Fruit fly (Drosophila melanogaster): ENCODE results near the gene MnM.

The MnM gene

dm6 chr3L:3148125-3149059 lies 30.0 kb downstream of the MnM start, which contains the start of the genes Usp5 and BtbVII (continued):
- TF ChIP-seq crol (GFP tag; IDR thresholded peaks at IDR 0.05), result no peak
- TF ChIP-seq Kr (GFP tag; optimal IDR thresholded peaks at IDR 0.05), result no peak
- peak; percentile 68 for TF ChIP-seq CG3847 (GFP tag; IDR thresholded peaks at IDR 0.05)
- peak; percentile 91 for TF ChIP-seq bbx (GFP tag; IDR thresholded peaks at IDR 0.05; ENCODE audit: partially characterized antibody)
- TF ChIP-seq Blimp-1 (GFP tag; optimal IDR thresholded peaks at IDR 0.05), result no peak
- TF ChIP-seq ERR (GFP tag; optimal IDR thresholded peaks at IDR 0.05), result peak; percentile 6
- no peak for TF ChIP-seq pros (GFP tag; optimal IDR thresholded peaks at IDR 0.05)
- peak; percentile 67 for TF ChIP-seq ems (GFP tag; optimal IDR thresholded peaks at IDR 0.05)
- peak; percentile 59 for TF ChIP-seq NC2β (GFP tag; optimal IDR thresholded peaks at IDR 0.05)
- TF ChIP-seq trh (GFP tag; optimal IDR thresholded peaks at IDR 0.05), result no peak
- no peak for TF ChIP-seq NC2α (GFP tag; optimal IDR thresholded peaks at IDR 0.05)
- TF ChIP-seq CG3065 (GFP tag; optimal IDR thresholded peaks at IDR 0.05), result peak; percentile 61
- no peak for TF ChIP-seq CG15073 (GFP tag; optimal IDR thresholded peaks at IDR 0.05)
- peak; percentile 18 for TF ChIP-seq sd (tag; optimal IDR thresholded peaks at IDR 0.05)
- TF ChIP-seq CG10654 (GFP tag; optimal IDR thresholded peaks at IDR 0.05), result peak; percentile 39
- peak; percentile 38 for TF ChIP-seq CG31365 (tag; optimal IDR thresholded peaks at IDR 0.05)
- TF ChIP-seq HmgZ (tag; optimal IDR thresholded peaks at IDR 0.05), result peak; percentile 69
- peak; percentile 33; the same call in 1 of the 3 replicates for TF ChIP-seq Optix (GFP tag; IDR thresholded peaks at IDR 0.05)
- no peak for TF ChIP-seq wor (GFP tag; IDR thresholded peaks at IDR 0.05)
- TF ChIP-seq btn (GFP tag; optimal IDR thresholded peaks at IDR 0.05), result peak; percentile 18
- peak; percentile 36; the same call in 1 of the 2 replicates for TF ChIP-seq chm (GFP tag; IDR thresholded peaks at IDR 0.05)
- TF ChIP-seq NK7.1 (GFP tag; optimal IDR thresholded peaks at IDR 0.05), result peak; percentile 32
- TF ChIP-seq nmo (GFP tag; optimal IDR thresholded peaks at IDR 0.05), result peak; percentile 61
- TF ChIP-seq CG7556 (GFP tag; optimal IDR thresholded peaks at IDR 0.05), result no peak
- TF ChIP-seq da (GFP tag; optimal IDR thresholded peaks at IDR 0.05), result peak; percentile 17
- peak; percentile 7 for TF ChIP-seq CG1529 (GFP tag; optimal IDR thresholded peaks at IDR 0.05)
- TF ChIP-seq B-H1 (GFP tag; IDR thresholded peaks at IDR 0.05), result peak; percentile 40; the same call in 1 of the 3 replicates
- peak; percentile 99 for TF ChIP-seq Doc3 (GFP tag; IDR thresholded peaks at IDR 0.05; ENCODE audit: partially characterized antibody)
- TF ChIP-seq CG3726 (GFP tag; IDR thresholded peaks at IDR 0.05), result no peak
- TF ChIP-seq CG8359 (GFP tag; optimal IDR thresholded peaks at IDR 0.05; ENCODE audit: borderline replicate concordance), result no peak
- TF ChIP-seq Sin3A (optimal IDR thresholded peaks at IDR 0.05), result peak; percentile 90
- TF ChIP-seq ara (GFP tag; IDR thresholded peaks at IDR 0.05), result peak; percentile 12; the same call in 1 of the 2 replicates
- TF ChIP-seq CG1647 (GFP tag; optimal IDR thresholded peaks at IDR 0.05), result no peak
- peak; percentile 64 for TF ChIP-seq Six4 (GFP tag; optimal IDR thresholded peaks at IDR 0.05)
- TF ChIP-seq CG34224 (GFP tag; IDR thresholded peaks at IDR 0.05; ENCODE audit: partially characterized antibody), result peak; percentile 99
- no peak for TF ChIP-seq Lim3 (GFP tag; IDR thresholded peaks at IDR 0.05)
- TF ChIP-seq CG11560 (tag; IDR thresholded peaks at IDR 0.05), result no peak
- TF ChIP-seq her (GFP tag; optimal IDR thresholded peaks at IDR 0.05), result peak; percentile 74
- TF ChIP-seq sob (GFP tag; IDR thresholded peaks at IDR 0.05), result peak; percentile 47
- TF ChIP-seq CG13424 (tag; optimal IDR thresholded peaks at IDR 0.05), result peak; percentile 64
- TF ChIP-seq BEAF-32 (GFP tag; optimal IDR thresholded peaks at IDR 0.05), result peak; percentile 95
- peak; percentile 99 for TF ChIP-seq CG13287 (GFP tag; IDR thresholded peaks at IDR 0.05; ENCODE audit: partially characterized antibody)
- TF ChIP-seq CG4282 (GFP tag; optimal IDR thresholded peaks at IDR 0.05), result peak; percentile 20
- no peak for TF ChIP-seq CG3838 (GFP tag; optimal IDR thresholded peaks at IDR 0.05)
- TF ChIP-seq ATbp (GFP tag; optimal IDR thresholded peaks at IDR 0.05), result peak; percentile 22
- TF ChIP-seq CG8089 (GFP tag; optimal IDR thresholded peaks at IDR 0.05), result peak; percentile 1
- peak; percentile 87 for TF ChIP-seq chn (GFP tag; optimal IDR thresholded peaks at IDR 0.05)
- peak; percentile 39; the same call in 1 of the 2 replicates for TF ChIP-seq CG9215 (GFP tag; IDR thresholded peaks at IDR 0.05)
- TF ChIP-seq bab2 (GFP tag; optimal IDR thresholded peaks at IDR 0.05), result peak; percentile 56
